3 fruit fly cellular contexts compared by ENCODE assay signal in the genomic region with DNA sequence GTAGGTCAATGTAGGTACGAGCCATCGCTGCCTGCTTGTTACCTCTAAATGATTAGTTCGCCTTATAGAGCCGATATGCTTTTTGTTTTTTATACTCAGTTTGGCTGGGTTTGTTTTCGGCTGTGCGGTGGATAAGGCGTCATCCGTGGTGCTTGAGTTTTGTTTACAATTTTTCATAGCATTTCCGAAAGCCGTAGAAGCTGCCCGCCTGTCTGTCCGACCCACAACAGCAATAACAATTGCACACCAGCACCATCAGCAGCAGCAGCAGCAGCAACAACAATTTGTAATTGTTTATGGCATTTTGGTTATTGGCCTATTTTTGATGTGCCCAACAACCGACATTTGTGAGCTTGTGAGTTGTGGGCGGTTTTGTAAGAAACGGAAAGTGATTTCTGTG.
A peak's percentile ranks its signal among the peaks of the same experiment; 100 is the strongest.
TF ChIP-seq lines count a peak whose summit lies in the region.

No protein-coding gene starts in this region.

- TF ChIP-seq CTCF in whole organism, embryonic (GFP tag; optimal IDR thresholded peaks at IDR 0.05; lab: Kevin White, UChicago), result no peak

TF ChIP-seq in whole organism, embryonic, 481 proteins besides CTCF, POLR2A, EP300 and RAD21 (continues in another document):
- TF ChIP-seq Opbp (GFP tag; IDR thresholded peaks at IDR 0.05; lab: Robert Waterston, UW; ENCODE audit: partially characterized antibody) (no peak), Hmr (GFP tag; optimal IDR thresholded peaks at IDR 0.05; lab: Kevin White, UChicago) (no peak), CG10959 (GFP tag; IDR thresholded peaks at IDR 0.05; lab: Robert Waterston, UW) (no peak), sna (GFP tag; IDR thresholded peaks at IDR 0.05; lab: Robert Waterston, UW; ENCODE audit: partially characterized antibody) (no peak), run (tag; optimal IDR thresholded peaks at IDR 0.05; lab: Kevin White, UChicago) (no peak), CG8944 (GFP tag; optimal IDR thresholded peaks at IDR 0.05; lab: Kevin White, UChicago) (no peak), H15 (GFP tag; IDR thresholded peaks at IDR 0.05; lab: Robert Waterston, UW) (no peak), danr (GFP tag; IDR thresholded peaks at IDR 0.05; lab: Robert Waterston, UW) (no peak), Blimp-1 (GFP tag; optimal IDR thresholded peaks at IDR 0.05; lab: Kevin White, UChicago) (peak; percentile 35), vnd (GFP tag; IDR thresholded peaks at IDR 0.05; lab: Robert Waterston, UW; ENCODE audit: partially characterized antibody) (0 out of 3 replicates have a peak, but pooled peaks have one; percentile 17), nerfin-1 (tag; optimal IDR thresholded peaks at IDR 0.05; lab: Kevin White, UChicago) (no peak), CG12769 (tag; optimal IDR thresholded peaks at IDR 0.05; lab: Kevin White, UChicago) (peak; percentile 34), sc (optimal IDR thresholded peaks at IDR 0.05; lab: Kevin White, UChicago) (no peak), sc (GFP tag; optimal IDR thresholded peaks at IDR 0.05; lab: Kevin White, UChicago) (no peak), CG9817 (tag; optimal IDR thresholded peaks at IDR 0.05; lab: Kevin White, UChicago) (no peak), Aef1 (GFP tag; IDR thresholded peaks at IDR 0.05; lab: Robert Waterston, UW) (no peak), CG32532 (GFP tag; IDR thresholded peaks at IDR 0.05; lab: Robert Waterston, UW) (no peak), sima (GFP tag; optimal IDR thresholded peaks at IDR 0.05; lab: Kevin White, UChicago) (no peak), sr (GFP tag; IDR thresholded peaks at IDR 0.05; lab: Robert Waterston, UW) (0 out of 3 replicates have a peak, but pooled peaks have one; percentile 30), Eip74EF (GFP tag; optimal IDR thresholded peaks at IDR 0.05; lab: Kevin White, UChicago) (peak in 1 of 2 experiments; percentile 58), gce (GFP tag; IDR thresholded peaks at IDR 0.05; lab: Robert Waterston, UW) (no peak), CG31365 (tag; optimal IDR thresholded peaks at IDR 0.05; lab: Kevin White, UChicago) (no peak), croc (GFP tag; conservative IDR thresholded peaks at IDR 0.05; lab: Robert Waterston, UW) (no peak), Med (GFP tag; lab: Kevin White, UChicago) (peak; percentile 66), CG4404 (GFP tag; IDR thresholded peaks at IDR 0.05; lab: Robert Waterston, UW) (no peak), kay (GFP tag; optimal IDR thresholded peaks at IDR 0.05; lab: Kevin White, UChicago) (no peak), Mad (GFP tag; optimal IDR thresholded peaks at IDR 0.05; lab: Kevin White, UChicago) (no peak), ind (GFP tag; optimal IDR thresholded peaks at IDR 0.05; lab: Kevin White, UChicago) (no peak), sd (tag; optimal IDR thresholded peaks at IDR 0.05; lab: Kevin White, UChicago) (peak; percentile 0)

TF ChIP-seq in whole organism, prepupa, 60 proteins besides CTCF, POLR2A, EP300 and RAD21:
- TF ChIP-seq vri (GFP tag; optimal IDR thresholded peaks at IDR 0.05; lab: Kevin White, UChicago) (peak; percentile 22), achi (GFP tag; optimal IDR thresholded peaks at IDR 0.05; lab: Kevin White, UChicago) (no peak)

TF ChIP-seq in whole organism, wandering third instar larva, 38 proteins besides CTCF, POLR2A, EP300 and RAD21:
- TF ChIP-seq Dfd (GFP tag; optimal IDR thresholded peaks at IDR 0.05; lab: Kevin White, UChicago) (peak; percentile 3), Abd-B (GFP tag; optimal IDR thresholded peaks at IDR 0.05; lab: Kevin White, UChicago) (no peak), tai (GFP tag; optimal IDR thresholded peaks at IDR 0.05; lab: Kevin White, UChicago) (no peak), Myc (optimal IDR thresholded peaks at IDR 0.05; lab: Kevin White, UChicago) (no peak), Hr83 (GFP tag; optimal IDR thresholded peaks at IDR 0.05; lab: Kevin White, UChicago; ENCODE audit: poor library complexity, severe bottlenecking) (no peak), Vsx2 (GFP tag; optimal IDR thresholded peaks at IDR 0.05; lab: Kevin White, UChicago; ENCODE audit: partially characterized antibody) (no peak), rgr (GFP tag; optimal IDR thresholded peaks at IDR 0.05; lab: Kevin White, UChicago) (no peak)
TF ChIP-seq in whole organism, wandering third instar larva: peak in this region for 1.
